Comparison of ENCODE assay signal across 3 worm cellular contexts in genomic region chrIII:5210269-5210668, ce11.
TF ChIP-seq lines count a peak whose summit lies in the region.

No protein-coding gene starts in this region.

TF ChIP-seq in whole organism, L3 larva, 47 proteins besides CTCF, POLR2A, EP300 and RAD21:
- TF ChIP-seq nhr-12 (tag; optimal IDR thresholded peaks at IDR 0.05; lab: Kevin White, UChicago) (no peak), pha-4 (tag; optimal IDR thresholded peaks at IDR 0.05; lab: Kevin White, UChicago) (peak; percentile 15)
TF ChIP-seq in whole organism, L3 larva: peak in this region for 1.

TF ChIP-seq in whole organism, late embryonic, 69 proteins besides CTCF, POLR2A, EP300 and RAD21:
- no peak for TF ChIP-seq nfya-1 (tag; optimal IDR thresholded peaks at IDR 0.05; lab: Kevin White, UChicago)
- peak; percentile 12 for TF ChIP-seq unc-55 (GFP tag; optimal IDR thresholded peaks at IDR 0.05; lab: Kevin White, UChicago)

TF ChIP-seq in whole organism, mixed stage, embryonic, 35 proteins besides CTCF, POLR2A, EP300 and RAD21:
- peak; percentile 25 for TF ChIP-seq unc-62 (GFP tag; optimal IDR thresholded peaks at IDR 0.05; lab: Kevin White, UChicago)
- no peak for TF ChIP-seq elt-1 (tag; optimal IDR thresholded peaks at IDR 0.05; lab: Kevin White, UChicago; ENCODE audit: borderline replicate concordance, insufficient read depth)
- TF ChIP-seq mab-5 (tag; optimal IDR thresholded peaks at IDR 0.05; lab: Kevin White, UChicago): peak; percentile 53

Comparison
In these comparisons a context has a peak if more than half of its experiments do, and no peak if none do; other contexts are left out.
1. Of the 9 proteins assayed by ChIP-seq in both whole organism, late embryonic and whole organism, L3 larva: peak only in whole organism, late embryonic: none; only in whole organism, L3 larva: pha-4; in both: none; in neither: 8.